Worm (Caenorhabditis elegans): ENCODE results near the gene T24H7.9.

Gene T24H7.9

DNA sequence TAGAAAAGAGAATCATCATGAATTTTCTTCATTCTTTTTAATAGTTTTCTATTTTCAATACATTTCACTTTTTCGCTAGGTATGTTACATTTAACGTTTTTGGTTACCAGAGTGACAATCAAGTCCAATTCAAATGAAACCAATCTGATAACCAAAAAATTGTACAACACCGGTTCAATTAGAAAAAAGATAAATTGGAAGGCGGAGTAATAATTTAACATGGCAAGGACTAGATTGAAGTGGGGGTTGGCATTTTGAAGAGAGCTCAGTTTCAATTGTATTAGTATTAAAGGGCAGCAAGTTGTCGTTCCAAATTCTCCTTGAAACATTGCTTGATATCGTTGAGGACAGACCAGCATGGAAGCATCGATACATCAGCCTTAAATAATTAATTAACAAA is 17.4 kb upstream of the T24H7.9 start:
- TF ChIP-seq lin-29 (GFP tag; IDR thresholded peaks at IDR 0.05) (no peak), saeg-2 (GFP tag; IDR thresholded peaks at IDR 0.05) (no peak), F49E8.2 (tag; optimal IDR thresholded peaks at IDR 0.05; ENCODE audit: borderline replicate concordance) (peak; percentile 59), lin-15B (tag; optimal IDR thresholded peaks at IDR 0.05) (no peak), unc-62 (GFP tag; optimal IDR thresholded peaks at IDR 0.05 in 1 of 2) (peak in 1 of 2 experiments; percentile 78), unc-62 (tag; optimal IDR thresholded peaks at IDR 0.05) (no peak), cey-2 (tag; optimal IDR thresholded peaks at IDR 0.05; ENCODE audit: borderline replicate concordance, insufficient read depth) (no peak), ctbp-1 (GFP tag; IDR thresholded peaks at IDR 0.05) (no peak), Y5F2A.4 (GFP tag; optimal IDR thresholded peaks at IDR 0.05) (no peak), nhr-10 (tag; optimal IDR thresholded peaks at IDR 0.05) (no peak), nhr-102 (tag; optimal IDR thresholded peaks at IDR 0.05) (peak; percentile 20), aha-1 (tag) (peak; percentile 35), zfp-3 (GFP tag; conservative IDR thresholded peaks at IDR 0.05) (peak; percentile 69; the same call in 1 of the 2 replicates), snpc-4 (tag; optimal IDR thresholded peaks at IDR 0.05) (no peak), mep-1 (tag; optimal IDR thresholded peaks at IDR 0.05) (peak; percentile 26), T26A8.4 (GFP tag; IDR thresholded peaks at IDR 0.05) (peak; percentile 23; the same call in 1 of the 2 replicates), lin-38 (GFP tag; IDR thresholded peaks at IDR 0.05) (peak; percentile 50; the same call in 1 of the 2 replicates), snpc-1.2 (GFP tag; IDR thresholded peaks at IDR 0.05) (0 out of 2 replicates have a peak, but pooled peaks have one; percentile 36), ceh-20 (GFP tag; IDR thresholded peaks at IDR 0.05) (no peak), mdt-29 (GFP tag; IDR thresholded peaks at IDR 0.05) (0 out of 2 replicates have a peak, but pooled peaks have one; percentile 25), ces-1 (GFP tag; optimal IDR thresholded peaks at IDR 0.05) (no peak), unc-130 (GFP tag; optimal IDR thresholded peaks at IDR 0.05) (peak; percentile 19), F10B5.3 (tag; optimal IDR thresholded peaks at IDR 0.05) (no peak), Y75B8A.6 (GFP tag; IDR thresholded peaks at IDR 0.05) (no peak), pha-4 (GFP tag; IDR thresholded peaks at IDR 0.05) (peak; percentile 19; the same call in 1 of the 2 replicates), pha-4 (tag; optimal IDR thresholded peaks at IDR 0.05) (no peak)

DNA sequence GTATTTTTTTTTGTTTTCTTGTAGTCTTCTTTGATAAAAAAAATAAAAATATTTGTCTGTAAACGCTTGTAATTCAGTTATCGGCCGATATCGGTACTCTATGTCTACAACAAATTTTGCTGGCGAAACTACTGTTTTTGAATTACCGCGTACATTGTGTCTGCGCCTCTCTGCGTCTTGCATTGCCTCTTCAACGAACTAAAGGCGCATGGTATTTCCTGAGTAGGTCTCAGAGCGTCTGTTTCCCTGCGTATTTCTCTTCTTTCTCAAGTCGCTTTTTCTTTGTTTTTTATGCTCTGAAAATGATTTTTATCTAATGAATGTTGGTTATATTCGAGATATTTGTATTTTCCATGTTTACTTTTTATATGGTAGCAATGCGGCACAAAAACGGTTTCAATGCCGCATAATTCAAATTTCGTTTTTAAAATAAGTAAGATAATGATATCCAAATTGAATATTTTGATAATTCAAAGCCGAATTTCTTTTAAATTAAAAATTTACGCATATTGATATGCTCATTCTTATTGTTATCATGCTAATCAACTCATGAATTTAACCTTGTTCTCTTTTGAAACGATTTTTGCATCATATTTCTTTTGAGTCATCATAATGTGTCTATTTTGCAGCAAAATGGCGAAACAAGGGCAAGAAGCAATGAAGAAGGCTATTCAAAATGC is 15.6 kb upstream of the T24H7.9 start, which contains the start of gene phb-2:
TSS of gene phb-2 (plus strand) at position 630 of the 680 bp plus-strand sequence.
- TF ChIP-seq mep-1 (tag; optimal IDR thresholded peaks at IDR 0.05) (peak; percentile 76), lim-7 (GFP tag; IDR thresholded peaks at IDR 0.05) (no peak), unc-130 (GFP tag; optimal IDR thresholded peaks at IDR 0.05) (peak; percentile 55), lin-38 (GFP tag; IDR thresholded peaks at IDR 0.05) (peak; percentile 73), dve-1 (tag; optimal IDR thresholded peaks at IDR 0.05; ENCODE audit: insufficient read depth) (peak; percentile 50), ceh-28 (tag; optimal IDR thresholded peaks at IDR 0.05) (no peak), ceh-20 (GFP tag; IDR thresholded peaks at IDR 0.05) (no peak), ctbp-1 (GFP tag; IDR thresholded peaks at IDR 0.05) (no peak), skn-1 (tag; optimal IDR thresholded peaks at IDR 0.05) (no peak), rbr-2 (tag; optimal IDR thresholded peaks at IDR 0.05) (peak; percentile 68), mes-2 (tag; optimal IDR thresholded peaks at IDR 0.05; ENCODE audit: poor library complexity, severe bottlenecking) (peak; percentile 87), set-16 (GFP tag; IDR thresholded peaks at IDR 0.05) (no peak), spr-3 (GFP tag; optimal IDR thresholded peaks at IDR 0.05) (no peak), gei-8 (GFP tag; optimal IDR thresholded peaks at IDR 0.05) (no peak), lsy-2 (tag; optimal IDR thresholded peaks at IDR 0.05) (peak; percentile 27 to 89), F10B5.3 (tag; optimal IDR thresholded peaks at IDR 0.05) (no peak), snpc-4 (tag; optimal IDR thresholded peaks at IDR 0.05) (no peak), lin-29 (GFP tag; IDR thresholded peaks at IDR 0.05) (no peak), T26A8.4 (GFP tag; IDR thresholded peaks at IDR 0.05) (peak; percentile 70), php-3 (GFP tag; IDR thresholded peaks at IDR 0.05) (0 out of 2 replicates have a peak, but pooled peaks have one; percentile 34), nhr-102 (tag; optimal IDR thresholded peaks at IDR 0.05) (peak; percentile 23), Y48G9A.11 (GFP tag; IDR thresholded peaks at IDR 0.05) (no peak), zip-11 (GFP tag; IDR thresholded peaks at IDR 0.05) (no peak), nhr-6 (tag; optimal IDR thresholded peaks at IDR 0.05) (peak; percentile 79), hlh-11 (tag; optimal IDR thresholded peaks at IDR 0.05) (peak; percentile 53), mdl-1 (tag; optimal IDR thresholded peaks at IDR 0.05) (peak in 1 of 2 experiments; percentile 0), hlh-30 (tag; optimal IDR thresholded peaks at IDR 0.05; ENCODE audit: insufficient read depth) (peak; percentile 81), dmd-6 (GFP tag; IDR thresholded peaks at IDR 0.05) (peak; percentile 38), ceh-44 (GFP tag; IDR thresholded peaks at IDR 0.05) (no peak), F37D6.2 (tag; optimal IDR thresholded peaks at IDR 0.05) (no peak), ceh-62 (tag; optimal IDR thresholded peaks at IDR 0.05) (no peak)

Measured in whole organism, L4 larva.